Worm (Caenorhabditis elegans) whole organism, late embryonic: ENCODE data around the gene droe-8.

Experiments used
- K09A11.1 ChIP-seq: sonication (generic microtip); optimal IDR thresholded peaks from 2 replicates; lab custom pipeline; 2017; ENCODE audit warnings: antibody characterized with exemption, mild to moderate bottlenecking, missing genetic modification characterization, missing compliant biosample characterization; ENCODE audit not compliant: insufficient read depth
- ceh-2 ChIP-seq: sonication (generic microtip); optimal IDR thresholded peaks from 2 replicates; lab custom pipeline; 2016; ENCODE audit warnings: missing genotype, missing genetic modification characterization, missing compliant biosample characterization
- ceh-31 ChIP-seq: sonication (generic microtip); optimal IDR thresholded peaks from 2 replicates; lab custom pipeline; 2016; ENCODE audit warnings: missing genetic modification characterization, missing compliant biosample characterization
- dmd-4 ChIP-seq: sonication (generic microtip); optimal IDR thresholded peaks from 2 replicates; lab custom pipeline; 2016; ENCODE audit warnings: borderline replicate concordance, missing genetic modification characterization, missing compliant biosample characterization
- elt-2 ChIP-seq: sonication (generic microtip); optimal IDR thresholded peaks from 2 replicates; lab custom pipeline; 2016; ENCODE audit warnings: missing genetic modification reagents, missing genetic modification characterization, missing compliant biosample characterization
- ets-4 ChIP-seq: sonication (generic microtip); optimal IDR thresholded peaks from 2 replicates; lab custom pipeline; 2016; ENCODE audit warnings: missing genetic modification characterization, missing compliant biosample characterization
- fkh-10 ChIP-seq: fragments of 150-350 bp; optimal IDR thresholded peaks from 2 replicates; lab custom pipeline; 2014; ENCODE audit warnings: missing biosample characterization, missing genetic modification reagents, missing genetic modification characterization
- hlh-13 ChIP-seq: fragments of 200-800 bp; sonication (Bioruptor generic); optimal IDR thresholded peaks from 2 replicates; lab custom pipeline; 2018; ENCODE audit warnings: mild to moderate bottlenecking, missing genetic modification characterization, missing compliant biosample characterization
- madf-2 ChIP-seq: sonication (generic microtip); optimal IDR thresholded peaks from 2 replicates; lab custom pipeline; 2017; ENCODE audit warnings: missing genetic modification characterization, missing compliant biosample characterization
- nhr-11 ChIP-seq: fragments of 150-350 bp; optimal IDR thresholded peaks from 2 replicates; lab custom pipeline; 2014; ENCODE audit warnings: missing biosample characterization, missing genetic modification characterization
- pax-1 ChIP-seq: fragments of 150-350 bp; optimal IDR thresholded peaks from 2 replicates; lab custom pipeline; 2014; ENCODE audit warnings: missing biosample characterization, missing genetic modification characterization
- syd-9 ChIP-seq: sonication (generic microtip); optimal IDR thresholded peaks from 2 replicates; lab custom pipeline; 2016; ENCODE audit warnings: mild to moderate bottlenecking, missing genetic modification characterization, moderate library complexity, missing compliant biosample characterization
- tbx-2 ChIP-seq: sonication (generic microtip); optimal IDR thresholded peaks from 2 replicates; lab custom pipeline; 2016; ENCODE audit warnings: missing genetic modification characterization, missing compliant biosample characterization
- unc-55 ChIP-seq: sonication (generic microtip); optimal IDR thresholded peaks from 2 replicates; lab custom pipeline; 2017; ENCODE audit warnings: missing biosample characterization, missing genetic modification reagents, missing genetic modification characterization

DNA sequence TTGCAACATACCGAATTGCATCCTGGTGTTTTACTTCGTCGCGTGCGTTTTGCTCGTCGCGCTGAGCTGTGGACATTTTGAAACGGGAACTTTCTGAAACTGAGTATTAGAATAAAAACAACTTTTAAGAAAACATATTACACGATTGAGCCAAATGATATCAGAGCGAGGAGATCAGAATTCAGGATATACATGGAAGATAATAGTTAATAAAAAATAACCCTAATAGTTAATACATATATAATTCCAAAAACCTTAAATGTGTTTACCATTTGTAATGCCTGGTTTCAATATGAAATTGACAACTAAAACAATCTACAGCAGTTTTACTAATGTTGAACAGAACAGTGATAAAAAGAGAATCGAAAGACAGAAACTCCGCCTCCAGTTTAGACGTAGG is 36.5 kb downstream of the droe-8 start, which contains the start of gene B0507.8:
- no peak for TF ChIP-seq hlh-13
- TF ChIP-seq ceh-2 (tag; lab: Kevin White, UChicago): no peak
- no peak for TF ChIP-seq unc-55 (GFP tag; lab: Kevin White, UChicago)
- TF ChIP-seq tbx-2 (tag; lab: Kevin White, UChicago): no peak
- no peak for TF ChIP-seq K09A11.1 (tag; lab: Kevin White, UChicago)
- TF ChIP-seq ceh-31: no peak
- no peak for TF ChIP-seq pax-1 (tag; lab: Kevin White, UChicago)
- TF ChIP-seq syd-9 (tag; lab: Kevin White, UChicago): no peak
- TF ChIP-seq nhr-11 (tag; lab: Kevin White, UChicago): no peak
- no peak for TF ChIP-seq elt-2
- no peak for TF ChIP-seq ets-4
- TF ChIP-seq dmd-4: no peak
- TF ChIP-seq madf-2: no peak
- no peak for TF ChIP-seq fkh-10
